Fruit fly (Drosophila melanogaster) whole organism, prepupa: ENCODE measurements around the gene Helz.

Experiments
- CG15336 ChIP-seq: fragments of 200-800 bp; sonication (Bioruptor generic); IDR thresholded peaks from 2 replicates; pipeline ENCODE4 v1.3.6; 2022; ENCODE audit warnings: missing biosample characterization, missing genetic modification characterization
- CG16779 ChIP-seq: fragments of 200-800 bp; sonication (Bioruptor generic); optimal IDR thresholded peaks from 3 replicates; lab custom pipeline; 2017; ENCODE audit warnings: missing biosample characterization, mild to moderate bottlenecking, missing genetic modification characterization
- CG31627 ChIP-seq: fragments of 200-800 bp; sonication (Bioruptor generic); optimal IDR thresholded peaks from 3 replicates; lab custom pipeline; 2016; ENCODE audit warnings: missing biosample characterization, missing genetic modification characterization
- CG6792 ChIP-seq: fragments of 200-800 bp; sonication (Bioruptor generic); optimal IDR thresholded peaks from 3 replicates; lab custom pipeline; 2016; ENCODE audit warnings: missing biosample characterization, missing genetic modification characterization
- CG6854 ChIP-seq: fragments of 200-800 bp; sonication (Bioruptor generic); optimal IDR thresholded peaks from 2 replicates; lab custom pipeline; 2017; ENCODE audit warnings: missing biosample characterization, mild to moderate bottlenecking, missing genetic modification characterization
- CG8119 ChIP-seq: fragments of 200-800 bp; sonication (Bioruptor generic); IDR thresholded peaks from 3 replicates; pipeline ENCODE4 v1.3.6; 2022; ENCODE audit warnings: missing biosample characterization, missing genetic modification characterization
- Met ChIP-seq: fragments of 200-800 bp; sonication (Bioruptor generic); optimal IDR thresholded peaks from 3 replicates; lab custom pipeline; 2016; ENCODE audit warnings: missing biosample characterization, missing genetic modification characterization
- OdsH ChIP-seq: fragments of 200-800 bp; sonication (Bioruptor generic); optimal IDR thresholded peaks from 3 replicates; lab custom pipeline; 2016; ENCODE audit warnings: missing biosample characterization, missing genetic modification characterization
- Smox ChIP-seq: fragments of 200-800 bp; sonication (Bioruptor generic); optimal IDR thresholded peaks from 3 replicates; lab custom pipeline; 2016; ENCODE audit warnings: missing biosample characterization, missing genetic modification characterization
- cyc ChIP-seq: fragments of 200-800 bp; sonication (Bioruptor generic); optimal IDR thresholded peaks from 3 replicates; lab custom pipeline; 2016; ENCODE audit warnings: missing biosample characterization, missing genetic modification characterization

DNA sequence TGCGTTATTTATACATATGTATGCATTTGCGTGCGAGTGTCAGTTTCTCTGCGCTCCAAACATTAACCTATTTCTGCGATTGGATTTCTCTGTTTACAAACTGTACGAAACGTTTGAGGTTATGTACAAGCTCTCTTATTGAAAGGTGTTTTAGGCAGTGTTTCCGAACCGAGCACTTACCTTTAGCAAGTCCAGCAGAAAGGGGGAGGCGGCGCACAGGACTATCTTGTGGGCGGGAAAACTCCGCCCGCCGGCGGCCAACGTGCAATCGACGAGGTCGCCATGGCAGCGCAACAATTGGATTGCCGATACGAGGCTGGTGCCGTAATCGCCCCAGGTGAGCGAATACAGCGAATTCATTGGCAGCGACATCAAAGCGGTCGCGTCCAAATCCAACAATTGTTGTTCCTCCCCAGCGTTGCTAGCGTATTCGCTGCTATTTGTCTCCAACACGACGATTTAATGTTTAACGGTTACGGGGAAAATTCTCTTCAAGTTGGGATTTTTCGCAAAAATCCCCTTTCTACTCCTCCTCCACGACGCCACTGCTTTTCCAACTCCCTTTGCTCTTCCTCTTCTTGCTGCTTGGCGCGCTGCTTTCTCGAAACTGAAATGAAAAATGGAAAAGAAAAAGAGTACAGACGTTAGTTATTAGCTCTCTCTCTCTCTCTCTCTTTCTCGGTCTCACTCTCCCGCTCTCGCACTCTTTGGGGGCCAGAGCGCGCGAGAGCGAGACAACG lies 32.8 kb upstream of the Helz start:
- peak; percentile 47 for TF ChIP-seq CG6854 (GFP tag; lab: Kevin White, UChicago)
- peak; percentile 93 for TF ChIP-seq cyc
- TF ChIP-seq CG31627 (GFP tag; lab: Kevin White, UChicago), result peak; percentile 94
- TF ChIP-seq CG15336 (GFP tag; lab: Robert Waterston, UW), result peak; percentile 94
- TF ChIP-seq Smox (GFP tag; lab: Kevin White, UChicago), result peak; percentile 90
- TF ChIP-seq CG6792 (GFP tag; lab: Kevin White, UChicago), result peak; percentile 88
- TF ChIP-seq CG16779 (tag; lab: Kevin White, UChicago), result peak; percentile 34
- TF ChIP-seq OdsH (GFP tag; lab: Kevin White, UChicago), result peak; percentile 93
- peak; percentile 95 for TF ChIP-seq CG8119 (GFP tag; lab: Robert Waterston, UW)
- TF ChIP-seq Met (GFP tag; lab: Kevin White, UChicago), result peak; percentile 90
